Worm (Caenorhabditis elegans) whole organism, early embryonic: ENCODE measurements around the gene W08E12.7.

Experiments used
- F13C5.2 ChIP-seq: sonication (generic microtip); optimal IDR thresholded peaks from 2 replicates; lab custom pipeline; 2017; ENCODE audit warnings: mild to moderate bottlenecking, missing genetic modification characterization, inconsistent platforms, missing compliant biosample characterization
- ama-1 ChIP-seq: fragments of 150-350 bp; optimal IDR thresholded peaks from 2 replicates; lab custom pipeline; 2014
- ets-7 ChIP-seq: sonication (generic microtip); optimal IDR thresholded peaks from 2 replicates; lab custom pipeline; 2016; ENCODE audit warnings: missing genotype, missing genetic modification characterization, missing compliant biosample characterization
- hnd-1 ChIP-seq: sonication (generic microtip); optimal IDR thresholded peaks from 2 replicates; lab custom pipeline; 2016; ENCODE audit warnings: missing genetic modification characterization, missing compliant biosample characterization

- no peak for TF ChIP-seq hnd-1 (tag; lab: Kevin White, UChicago)
- TF ChIP-seq F13C5.2 (tag; lab: Kevin White, UChicago), result no peak
- TF ChIP-seq ama-1, result no peak
- TF ChIP-seq ets-7, result no peak
These were observed 27.4 kb upstream of the W08E12.7 start, which contains the start of gene clec-173 for ce11 chrIV:3267581-3267980.
